Fruit fly (Drosophila melanogaster) whole organism, embryonic: ENCODE results near the gene CG32137.

Experiments used
- Blimp-1 ChIP-seq: fragments of 200-800 bp; sonication (Bioruptor generic); optimal IDR thresholded peaks from 3 replicates; lab custom pipeline; 2018; ENCODE audit warnings: missing biosample characterization, missing genetic modification characterization, mild to moderate bottlenecking, moderate library complexity, missing genetic modification reagents
- BtbVII ChIP-seq: fragments of 200-800 bp; sonication (Bioruptor generic); optimal IDR thresholded peaks from 3 replicates; lab custom pipeline; 2017; ENCODE audit warnings: missing biosample characterization, mild to moderate bottlenecking, missing genetic modification characterization
- CG1024 ChIP-seq: fragments of 200-800 bp; sonication (Bioruptor generic); IDR thresholded peaks from 2 replicates; pipeline ENCODE4 v1.3.6; 2022; ENCODE audit warnings: missing biosample characterization, missing genetic modification characterization
- CG10366 ChIP-seq: fragments of 200-800 bp; sonication (Bioruptor generic); IDR thresholded peaks from 2 replicates; pipeline ENCODE4 v1.3.6; 2022; ENCODE audit warnings: missing biosample characterization, missing genetic modification characterization
- CG12659 ChIP-seq: fragments of 200-800 bp; sonication (Bioruptor generic); optimal IDR thresholded peaks from 3 replicates; lab custom pipeline; 2017; ENCODE audit warnings: mild to moderate bottlenecking, missing biosample characterization, missing genetic modification reagents, missing genetic modification characterization
- CG13624 ChIP-seq: fragments of 200-800 bp; sonication (Bioruptor generic); optimal IDR thresholded peaks from 2 replicates; lab custom pipeline; 2016; ENCODE audit warnings: missing biosample characterization, missing genetic modification characterization
- CG14860 ChIP-seq: fragments of 200-800 bp; sonication (Bioruptor generic); IDR thresholded peaks from 3 replicates; pipeline ENCODE4 v1.3.6; 2022; ENCODE audit warnings: missing biosample characterization, missing genetic modification characterization; ENCODE audit not compliant: partially characterized antibody
- CG16815 ChIP-seq: fragments of 200-800 bp; sonication (Bioruptor generic); optimal IDR thresholded peaks from 3 replicates; lab custom pipeline; 2017; ENCODE audit warnings: missing biosample characterization, mild to moderate bottlenecking, missing genetic modification characterization
- CG17359 ChIP-seq: fragments of 200-800 bp; sonication (Bioruptor generic); optimal IDR thresholded peaks from 3 replicates; lab custom pipeline; 2018; ENCODE audit warnings: missing biosample characterization, mild to moderate bottlenecking, missing genetic modification characterization, moderate library complexity
- CG17385 ChIP-seq: fragments of 200-800 bp; sonication (Bioruptor generic); optimal IDR thresholded peaks from 3 replicates; lab custom pipeline; 2018; ENCODE audit warnings: missing biosample characterization, mild to moderate bottlenecking, missing genetic modification characterization
- CG17912 ChIP-seq: fragments of 200-800 bp; sonication (Bioruptor generic); optimal IDR thresholded peaks from 2 replicates; lab custom pipeline; 2018; ENCODE audit warnings: missing biosample characterization, mild to moderate bottlenecking, missing genetic modification characterization
- CG31365 ChIP-seq: fragments of 200-800 bp; sonication (Bioruptor generic); optimal IDR thresholded peaks from 2 replicates; lab custom pipeline; 2018; ENCODE audit warnings: missing biosample characterization, mild to moderate bottlenecking, missing genetic modification characterization
- CG33213 ChIP-seq: fragments of 200-800 bp; sonication (Bioruptor generic); optimal IDR thresholded peaks from 3 replicates; lab custom pipeline; 2016; ENCODE audit warnings: missing biosample characterization, missing genetic modification characterization
- CG5245 ChIP-seq: fragments of 200-800 bp; sonication (Bioruptor generic); optimal IDR thresholded peaks from 3 replicates; lab custom pipeline; 2016; ENCODE audit warnings: missing biosample characterization, missing genetic modification characterization
- CG8281 ChIP-seq: fragments of 200-800 bp; sonication (Bioruptor generic); optimal IDR thresholded peaks from 2 replicates; lab custom pipeline; 2018; ENCODE audit warnings: missing biosample characterization, mild to moderate bottlenecking, missing genetic modification characterization, moderate library complexity
- Doc3 ChIP-seq: fragments of 200-800 bp; sonication (Bioruptor generic); IDR thresholded peaks from 3 replicates; pipeline ENCODE4 v1.3.6; 2022; ENCODE audit warnings: missing biosample characterization, missing genetic modification characterization; ENCODE audit not compliant: partially characterized antibody
- E2f2 ChIP-seq: fragments of 200-800 bp; sonication (Bioruptor generic); IDR thresholded peaks from 2 replicates; pipeline ENCODE4 v1.3.6; 2022; ENCODE audit warnings: missing biosample characterization, missing genetic modification characterization
- Gug ChIP-seq: fragments of 200-800 bp; sonication (Bioruptor generic); IDR thresholded peaks from 4 replicates; pipeline ENCODE4 v1.3.6; 2022; ENCODE audit warnings: missing biosample characterization, missing genetic modification characterization
- Hr39 ChIP-seq: fragments of >200 bp; optimal IDR thresholded peaks from 2 replicates; lab custom pipeline; 2017
- Mes4 ChIP-seq: fragments of 200-800 bp; sonication (Bioruptor generic); optimal IDR thresholded peaks from 2 replicates; lab custom pipeline; 2016; ENCODE audit warnings: missing biosample characterization, missing genetic modification characterization
- NC2β ChIP-seq: fragments of 200-800 bp; sonication (Bioruptor generic); optimal IDR thresholded peaks from 2 replicates; lab custom pipeline; 2016; ENCODE audit warnings: missing biosample characterization, missing genetic modification characterization
- NK7.1 ChIP-seq: fragments of 200-800 bp; sonication (Bioruptor generic); optimal IDR thresholded peaks from 3 replicates; lab custom pipeline; 2016; ENCODE audit warnings: missing biosample characterization, missing genetic modification characterization
- Oaz ChIP-seq: fragments of 200-800 bp; sonication (Bioruptor generic); IDR thresholded peaks from 2 replicates; pipeline ENCODE4 v1.3.6; 2022; ENCODE audit warnings: missing biosample characterization, missing genetic modification characterization
- Opbp ChIP-seq: fragments of 200-800 bp; sonication (Bioruptor generic); IDR thresholded peaks from 3 replicates; pipeline ENCODE4 v1.3.6; 2022; ENCODE audit warnings: missing biosample characterization, missing genetic modification characterization; ENCODE audit not compliant: partially characterized antibody
- Ssrp ChIP-seq: fragments of 200-800 bp; sonication (Bioruptor generic); optimal IDR thresholded peaks from 2 replicates; lab custom pipeline; 2018; ENCODE audit warnings: missing biosample characterization, mild to moderate bottlenecking, missing genetic modification characterization, moderate library complexity
- Taf1 ChIP-seq: fragments of 200-800 bp; sonication (Bioruptor generic); IDR thresholded peaks from 2 replicates; pipeline ENCODE4 v1.3.6; 2022; ENCODE audit warnings: missing biosample characterization, missing genetic modification characterization
- Xbp1 ChIP-seq: fragments of 200-800 bp; sonication (Bioruptor generic); optimal IDR thresholded peaks from 3 replicates; lab custom pipeline; 2016; ENCODE audit warnings: missing biosample characterization, mild to moderate bottlenecking, missing genetic modification characterization
- abd-A ChIP-seq: fragments of 200-800 bp; sonication (Bioruptor generic); optimal IDR thresholded peaks from 3 replicates; lab custom pipeline; 2019; ENCODE audit warnings: missing biosample characterization, mild to moderate bottlenecking, missing genetic modification characterization, moderate library complexity
- ap ChIP-seq: fragments of 200-800 bp; sonication (Bioruptor generic); IDR thresholded peaks from 2 replicates; pipeline ENCODE4 v1.3.6; 2022; ENCODE audit warnings: missing biosample characterization, missing genetic modification characterization
- bigmax ChIP-seq: fragments of 200-800 bp; sonication (Bioruptor generic); optimal IDR thresholded peaks from 2 replicates; lab custom pipeline; 2018; ENCODE audit warnings: missing biosample characterization, mild to moderate bottlenecking, missing genetic modification characterization
- chinmo ChIP-seq: fragments of 200-800 bp; sonication (Bioruptor generic); IDR thresholded peaks from 4 replicates; pipeline ENCODE4 v1.3.6; 2022; ENCODE audit warnings: missing biosample characterization, missing genetic modification characterization; ENCODE audit not compliant: partially characterized antibody
- disco-r ChIP-seq: fragments of 200-800 bp; sonication (Bioruptor generic); optimal IDR thresholded peaks from 2 replicates; lab custom pipeline; 2016; ENCODE audit warnings: missing biosample characterization, missing genetic modification characterization
- dmrt99B ChIP-seq: fragments of 200-800 bp; sonication (Bioruptor generic); optimal IDR thresholded peaks from 2 replicates; lab custom pipeline; 2018; ENCODE audit warnings: missing biosample characterization, mild to moderate bottlenecking, missing genetic modification characterization, moderate library complexity
- ems ChIP-seq: fragments of 200-800 bp; sonication (Bioruptor generic); optimal IDR thresholded peaks from 3 replicates; lab custom pipeline; 2016; ENCODE audit warnings: missing biosample characterization, missing genetic modification characterization
- esg ChIP-seq: fragments of 200-800 bp; sonication (Bioruptor generic); conservative IDR thresholded peaks from 2 replicates; pipeline ENCODE4 v1.3.6; 2022; ENCODE audit warnings: missing biosample characterization, missing genetic modification characterization
- fru ChIP-seq: fragments of >200 bp; optimal IDR thresholded peaks from 2 replicates; lab custom pipeline; 2017
- ham ChIP-seq: fragments of 200-800 bp; sonication (Bioruptor generic); IDR thresholded peaks from 2 replicates; pipeline ENCODE4 v1.3.6; 2022; ENCODE audit warnings: missing biosample characterization, missing genetic modification characterization
- hbn ChIP-seq: fragments of 200-800 bp; sonication (Bioruptor generic); IDR thresholded peaks from 2 replicates; pipeline ENCODE4 v1.3.6; 2022; ENCODE audit warnings: missing biosample characterization, missing genetic modification characterization; ENCODE audit not compliant: partially characterized antibody
- insv ChIP-seq, 2 experiments: fragments of 200-800 bp; sonication (Bioruptor generic); optimal IDR thresholded peaks; 3 replicates each; lab custom pipeline; 2016 to 2018; ENCODE audit warnings: missing biosample characterization in 2 of 2, missing genetic modification characterization in 2 of 2
- kni ChIP-seq: fragments of 200-800 bp; sonication (Bioruptor generic); optimal IDR thresholded peaks from 3 replicates; lab custom pipeline; 2017; ENCODE audit warnings: mild to moderate bottlenecking, missing biosample characterization, missing genetic modification reagents, missing genetic modification characterization
- lilli ChIP-seq: fragments of 200-800 bp; sonication (Bioruptor generic); optimal IDR thresholded peaks from 3 replicates; lab custom pipeline; 2016; ENCODE audit warnings: missing biosample characterization, missing genetic modification characterization
- mam ChIP-seq: fragments of 200-800 bp; sonication (Bioruptor generic); optimal IDR thresholded peaks from 3 replicates; lab custom pipeline; 2016; ENCODE audit warnings: missing biosample characterization, missing genetic modification characterization
- oc ChIP-seq: fragments of 200-800 bp; sonication (Bioruptor generic); optimal IDR thresholded peaks from 2 replicates; lab custom pipeline; 2018; ENCODE audit warnings: missing biosample characterization, mild to moderate bottlenecking, missing genetic modification characterization, moderate library complexity
- odd ChIP-seq: fragments of 200-800 bp; sonication (Bioruptor generic); optimal IDR thresholded peaks from 2 replicates; lab custom pipeline; 2017; ENCODE audit warnings: missing biosample characterization, mild to moderate bottlenecking, missing genetic modification characterization
- pan ChIP-seq, 4 experiments: fragments of >200 bp in 3 of 4; fragments of 200-800 bp in 1 of 4; sonication (Bioruptor generic) in 1 of 4; optimal IDR thresholded peaks in 3 of 4; IDR thresholded peaks in 1 of 4; 2 replicates each; pipeline versions ENCODE4 v1.3.6 to Lab custom; 2017 to 2022; ENCODE audit warnings: missing biosample characterization in 2 of 4, missing genetic modification characterization in 2 of 4, mixed read lengths in 1 of 4
- sc ChIP-seq, 3 experiments: fragments of >200 bp in 2 of 3; fragments of 200-800 bp in 1 of 3; sonication (Bioruptor generic) in 1 of 3; optimal IDR thresholded peaks; 2 replicates in 2 of 3; 3 replicates in 1 of 3; lab custom pipeline; 2017; ENCODE audit warnings: mild to moderate bottlenecking in 1 of 3, missing biosample characterization in 1 of 3, missing genetic modification characterization in 1 of 3, missing genetic modification reagents in 1 of 3
- tup ChIP-seq: fragments of 200-800 bp; sonication (Bioruptor generic); optimal IDR thresholded peaks from 2 replicates; lab custom pipeline; 2016; ENCODE audit warnings: missing biosample characterization, mild to moderate bottlenecking, missing genetic modification characterization, moderate library complexity
- zen2 ChIP-seq: fragments of 200-800 bp; sonication (Bioruptor generic); IDR thresholded peaks from 3 replicates; pipeline ENCODE4 v1.3.6; 2022; ENCODE audit warnings: missing biosample characterization, missing genetic modification characterization; ENCODE audit not compliant: partially characterized antibody

The CG32137 gene

DNA sequence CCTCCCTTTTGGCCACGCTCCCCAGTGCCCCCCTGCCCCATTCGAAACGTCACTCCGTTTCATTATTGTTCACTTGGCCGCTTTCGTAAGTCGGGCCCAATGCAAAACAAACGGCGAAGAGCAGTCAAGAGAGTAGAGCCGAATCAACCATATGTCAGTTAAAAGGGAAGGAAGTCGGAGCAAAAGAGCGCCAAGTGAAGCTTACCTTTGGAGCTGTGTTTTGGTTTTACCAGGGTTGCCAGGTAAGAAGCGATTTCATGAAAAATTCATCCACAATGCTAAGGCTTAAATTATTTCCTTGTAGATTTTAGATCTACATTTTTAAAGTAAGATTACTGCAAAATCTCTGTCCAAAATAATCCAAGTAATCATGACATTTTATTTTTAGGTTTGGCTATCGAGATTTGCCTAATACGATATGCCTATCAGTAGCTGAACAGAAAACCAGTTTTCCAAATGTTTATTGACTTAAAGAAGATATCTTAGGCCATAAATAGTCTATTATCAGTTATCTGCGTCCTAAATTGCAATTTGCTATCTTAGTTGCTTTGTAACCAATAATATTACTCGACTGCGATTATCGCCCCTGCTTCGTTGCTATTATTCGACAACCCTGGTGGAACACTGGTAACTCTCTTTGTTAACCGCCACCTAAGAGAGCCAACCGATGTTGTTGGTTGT lies 440 bp upstream of the CG32137 start (continued):
- TF ChIP-seq chinmo (GFP tag; lab: Robert Waterston, UW) (peak; percentile 36; the same call in 1 of the 4 replicates), kni (GFP tag; lab: Kevin White, UChicago) (peak; percentile 77), NC2β (peak; percentile 82), bigmax (GFP tag; lab: Kevin White, UChicago) (no peak), CG14860 (no peak), Gug (GFP tag; lab: Robert Waterston, UW) (peak; percentile 67; the same call in 3 of the 4 replicates), zen2 (GFP tag; lab: Robert Waterston, UW) (no peak), CG17359 (tag; lab: Kevin White, UChicago) (peak; percentile 78), CG5245 (peak; percentile 71), Blimp-1 (GFP tag; lab: Kevin White, UChicago) (peak; percentile 77), ems (GFP tag; lab: Kevin White, UChicago) (peak; percentile 85), Taf1 (GFP tag; lab: Robert Waterston, UW) (peak; percentile 47; the same call in 1 of the 2 replicates), CG31365 (no peak), CG12659 (peak; percentile 96), pan (optimal IDR thresholded peaks at IDR 0.05; lab: Kevin White, UChicago) (no peak), pan (GFP tag; optimal IDR thresholded peaks at IDR 0.05 in 1 of 2, IDR thresholded peaks at IDR 0.05 in 1 of 2) (peak in 1 of 2 experiments; percentile 63), hbn (no peak), CG33213 (GFP tag; lab: Kevin White, UChicago) (peak; percentile 75), CG10366 (no peak; the same call in 1 of the 2 replicates), CG17385 (GFP tag; lab: Kevin White, UChicago) (peak; percentile 86), CG17912 (GFP tag; lab: Kevin White, UChicago) (no peak), disco-r (GFP tag; lab: Kevin White, UChicago) (peak; percentile 78), Ssrp (tag; lab: Kevin White, UChicago) (peak; percentile 87), Doc3 (no peak), insv (GFP tag; optimal IDR thresholded peaks at IDR 0.05; lab: Kevin White, UChicago) (peak in 1 of 2 experiments; percentile 65), lilli (GFP tag; lab: Kevin White, UChicago) (peak; percentile 91), Xbp1 (GFP tag; lab: Kevin White, UChicago) (peak; percentile 90), oc (tag; lab: Kevin White, UChicago) (no peak), Mes4 (peak; percentile 87), BtbVII (GFP tag; lab: Kevin White, UChicago) (peak; percentile 85), odd (peak; percentile 92), E2f2 (GFP tag; lab: Robert Waterston, UW) (peak; percentile 47), tup (GFP tag; lab: Kevin White, UChicago) (peak; percentile 54), mam (peak; percentile 89), ham (no peak), NK7.1 (peak; percentile 87), esg (GFP tag; lab: Robert Waterston, UW) (peak; percentile 58), fru (lab: Kevin White, UChicago) (no peak), ap (GFP tag; lab: Robert Waterston, UW) (no peak), abd-A (tag; lab: Kevin White, UChicago) (no peak), dmrt99B (tag; lab: Kevin White, UChicago) (peak; percentile 94), CG13624 (GFP tag; lab: Kevin White, UChicago) (peak; percentile 93), Opbp (no peak), CG1024 (no peak), CG8281 (tag; lab: Kevin White, UChicago) (peak; percentile 74), sc (optimal IDR thresholded peaks at IDR 0.05; lab: Kevin White, UChicago) (no peak), sc (GFP tag; optimal IDR thresholded peaks at IDR 0.05; lab: Kevin White, UChicago) (peak; percentile 86), CG16815 (GFP tag; lab: Kevin White, UChicago) (peak; percentile 78), Oaz (GFP tag; lab: Robert Waterston, UW) (no peak), Hr39 (lab: Kevin White, UChicago) (no peak)
